Worm (Caenorhabditis elegans): ENCODE results near the gene egl-1.

ce11 chrV:14478979-14479378 is 46.8 kb upstream of the egl-1 start, which contains the start of gene clec-55:
- TF ChIP-seq cog-1 (tag; optimal IDR thresholded peaks at IDR 0.05): no peak
- TF ChIP-seq ztf-29 (GFP tag; IDR thresholded peaks at IDR 0.05): no peak
- TF ChIP-seq ref-1 (GFP tag; conservative IDR thresholded peaks at IDR 0.05): no peak
- no peak for TF ChIP-seq klf-2 (GFP tag; conservative IDR thresholded peaks at IDR 0.05)
- TF ChIP-seq flt-1 (GFP tag; IDR thresholded peaks at IDR 0.05): no peak
- TF ChIP-seq med-1 (GFP tag; optimal IDR thresholded peaks at IDR 0.05; ENCODE audit: insufficient read depth): no peak
